Worm (Caenorhabditis elegans): ENCODE results near the gene cpb-1.

DNA sequence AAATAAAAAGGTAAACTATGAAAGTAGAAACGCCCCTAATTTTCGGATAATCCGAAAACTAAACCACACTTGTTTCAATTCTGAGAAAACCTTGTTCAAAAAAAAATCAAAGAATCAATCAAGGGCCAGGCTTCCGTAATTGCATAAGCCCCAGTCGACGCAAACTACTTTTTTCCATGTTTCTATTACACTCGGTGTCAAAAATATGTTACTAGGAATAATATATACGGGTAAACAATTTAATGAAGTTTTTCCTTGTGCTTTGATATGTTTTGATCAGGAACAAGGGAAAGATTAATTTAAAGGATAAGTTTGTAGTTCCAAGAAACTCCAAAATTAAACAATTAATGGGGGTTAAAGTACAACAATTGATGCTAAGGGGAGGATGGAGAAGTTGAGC is 12.3 kb upstream of the cpb-1 start:
- TF ChIP-seq nhr-11 (tag; optimal IDR thresholded peaks at IDR 0.05), result no peak
- TF ChIP-seq rnt-1 (tag; optimal IDR thresholded peaks at IDR 0.05), result no peak
- no peak for TF ChIP-seq ceh-45 (GFP tag; IDR thresholded peaks at IDR 0.05)
